Fruit fly (Drosophila melanogaster) whole organism, embryonic: ENCODE data around the gene CG16853.
A peak's percentile ranks its signal among the peaks of the same experiment; 100 is the strongest.

Experiments
- CG10654 ChIP-seq: fragments of 200-800 bp; sonication (Bioruptor generic); optimal IDR thresholded peaks from 2 replicates; lab custom pipeline; 2016; ENCODE audit warnings: missing biosample characterization, missing genetic modification characterization
- CG11085 ChIP-seq: fragments of 200-800 bp; sonication (Bioruptor generic); IDR thresholded peaks from 2 replicates; pipeline ENCODE4 v1.3.6; 2022; ENCODE audit warnings: missing biosample characterization, missing genetic modification characterization
- CG11695 ChIP-seq: fragments of 200-800 bp; sonication (Bioruptor generic); IDR thresholded peaks from 3 replicates; pipeline ENCODE4 v1.3.6; 2022; ENCODE audit warnings: missing biosample characterization, missing genetic modification characterization
- CG13894 ChIP-seq: fragments of 200-800 bp; sonication (Bioruptor generic); optimal IDR thresholded peaks from 3 replicates; lab custom pipeline; 2018; ENCODE audit warnings: missing biosample characterization, mild to moderate bottlenecking, missing genetic modification characterization, moderate library complexity
- CG14667 ChIP-seq: fragments of 200-800 bp; sonication (Bioruptor generic); IDR thresholded peaks from 2 replicates; pipeline ENCODE4 v1.3.6; 2022; ENCODE audit warnings: missing biosample characterization, missing genetic modification characterization
- CG15073 ChIP-seq: fragments of 200-800 bp; sonication (Bioruptor generic); optimal IDR thresholded peaks from 2 replicates; lab custom pipeline; 2016; ENCODE audit warnings: missing biosample characterization, missing genetic modification characterization
- CG1792 ChIP-seq: fragments of 200-800 bp; sonication (Bioruptor generic); optimal IDR thresholded peaks from 2 replicates; lab custom pipeline; 2016; ENCODE audit warnings: missing biosample characterization, missing genetic modification characterization
- CG1832 ChIP-seq: fragments of 200-800 bp; sonication (Bioruptor generic); optimal IDR thresholded peaks from 2 replicates; lab custom pipeline; 2017; ENCODE audit warnings: missing biosample characterization, mild to moderate bottlenecking, missing genetic modification characterization, inconsistent platforms
- CG18599 ChIP-seq: fragments of 200-800 bp; sonication (Bioruptor generic); optimal IDR thresholded peaks from 3 replicates; lab custom pipeline; 2017; ENCODE audit warnings: missing biosample characterization, missing genetic modification characterization, mild to moderate bottlenecking, moderate library complexity, missing genetic modification reagents
- CG2199 ChIP-seq: fragments of 200-800 bp; sonication (Bioruptor generic); IDR thresholded peaks from 3 replicates; pipeline ENCODE4 v1.3.6; 2022; ENCODE audit warnings: missing biosample characterization, missing genetic modification characterization
- CG4360 ChIP-seq: fragments of 200-800 bp; sonication (Bioruptor generic); IDR thresholded peaks from 2 replicates; pipeline ENCODE4 v1.3.6; 2022; ENCODE audit warnings: missing biosample characterization, missing genetic modification characterization
- CG6689 ChIP-seq: fragments of 200-800 bp; sonication (Bioruptor generic); IDR thresholded peaks from 2 replicates; pipeline ENCODE4 v1.3.6; 2022; ENCODE audit warnings: missing biosample characterization, missing genetic modification characterization
- CG7357 ChIP-seq: fragments of 200-800 bp; sonication (Bioruptor generic); IDR thresholded peaks from 3 replicates; pipeline ENCODE4 v1.3.6; 2022; ENCODE audit warnings: missing biosample characterization, missing genetic modification characterization
- CG9932 ChIP-seq: fragments of 200-800 bp; sonication (Bioruptor generic); IDR thresholded peaks from 2 replicates; pipeline ENCODE4 v1.3.6; 2022; ENCODE audit warnings: missing biosample characterization, missing genetic modification characterization
- MESR4 ChIP-seq: fragments of 200-800 bp; sonication (Bioruptor generic); optimal IDR thresholded peaks from 2 replicates; lab custom pipeline; 2018; ENCODE audit warnings: missing biosample characterization, mild to moderate bottlenecking, missing genetic modification characterization, moderate library complexity
- Stat92E ChIP-seq, 3 experiments: fragments of >200 bp in 2 of 3; fragments of 200-800 bp in 1 of 3; sonication (Bioruptor generic) in 1 of 3; optimal IDR thresholded peaks; 2 replicates each; lab custom pipeline; 2017 to 2019; ENCODE audit warnings: missing biosample characterization in 3 of 3, missing genetic modification characterization in 3 of 3, mild to moderate bottlenecking in 1 of 3, moderate library complexity in 1 of 3
- Vsx1 ChIP-seq: fragments of 200-800 bp; sonication (Bioruptor generic); optimal IDR thresholded peaks from 2 replicates; lab custom pipeline; 2017; ENCODE audit warnings: missing biosample characterization, mild to moderate bottlenecking, missing genetic modification characterization, missing genetic modification reagents
- YL-1 ChIP-seq: fragments of 200-800 bp; sonication (Bioruptor generic); optimal IDR thresholded peaks from 3 replicates; lab custom pipeline; 2017; ENCODE audit warnings: missing biosample characterization, mild to moderate bottlenecking, missing genetic modification characterization
- abd-A ChIP-seq: fragments of 200-800 bp; sonication (Bioruptor generic); optimal IDR thresholded peaks from 3 replicates; lab custom pipeline; 2019; ENCODE audit warnings: missing biosample characterization, mild to moderate bottlenecking, missing genetic modification characterization, moderate library complexity
- chinmo ChIP-seq: fragments of 200-800 bp; sonication (Bioruptor generic); IDR thresholded peaks from 4 replicates; pipeline ENCODE4 v1.3.6; 2022; ENCODE audit warnings: missing biosample characterization, missing genetic modification characterization; ENCODE audit not compliant: partially characterized antibody
- chm ChIP-seq: fragments of 200-800 bp; sonication (Bioruptor generic); IDR thresholded peaks from 2 replicates; pipeline ENCODE4 v1.3.6; 2022; ENCODE audit warnings: missing biosample characterization, missing genetic modification characterization
- crol ChIP-seq: fragments of 200-800 bp; sonication (Bioruptor generic); IDR thresholded peaks from 2 replicates; pipeline ENCODE4 v1.3.6; 2022; ENCODE audit warnings: missing biosample characterization, missing genetic modification characterization
- exex ChIP-seq: fragments of 200-800 bp; sonication (Bioruptor generic); optimal IDR thresholded peaks from 4 replicates; lab custom pipeline; 2018; ENCODE audit warnings: missing biosample characterization, mild to moderate bottlenecking, missing genetic modification characterization, moderate library complexity
- fd64A ChIP-seq: fragments of 200-800 bp; sonication (Bioruptor generic); optimal IDR thresholded peaks from 3 replicates; lab custom pipeline; 2018; ENCODE audit warnings: missing biosample characterization, mild to moderate bottlenecking, missing genetic modification characterization
- nerfin-1 ChIP-seq: fragments of 200-800 bp; sonication (Bioruptor generic); optimal IDR thresholded peaks from 3 replicates; lab custom pipeline; 2019; ENCODE audit warnings: missing biosample characterization, mild to moderate bottlenecking, missing genetic modification characterization, moderate library complexity
- nom ChIP-seq: fragments of 200-800 bp; sonication (Bioruptor generic); optimal IDR thresholded peaks from 2 replicates; lab custom pipeline; 2017; ENCODE audit warnings: missing biosample characterization, missing genetic modification characterization, mild to moderate bottlenecking, moderate library complexity, missing genetic modification reagents
- onecut ChIP-seq: fragments of 200-800 bp; sonication (Bioruptor generic); IDR thresholded peaks from 2 replicates; pipeline ENCODE4 v1.3.6; 2022; ENCODE audit warnings: missing biosample characterization, missing genetic modification characterization
- ranshi ChIP-seq: fragments of 200-800 bp; sonication (Bioruptor generic); IDR thresholded peaks from 2 replicates; pipeline ENCODE4 v1.3.6; 2022; ENCODE audit warnings: missing biosample characterization, missing genetic modification characterization
- schlank ChIP-seq: fragments of 200-800 bp; sonication (Bioruptor generic); optimal IDR thresholded peaks from 2 replicates; lab custom pipeline; 2018; ENCODE audit warnings: missing biosample characterization, mild to moderate bottlenecking, missing genetic modification characterization
- sd ChIP-seq: fragments of 200-800 bp; sonication (Bioruptor generic); optimal IDR thresholded peaks from 3 replicates; lab custom pipeline; 2018; ENCODE audit warnings: missing biosample characterization, mild to moderate bottlenecking, missing genetic modification characterization, moderate library complexity
- sens ChIP-seq: fragments of 200-800 bp; sonication (Bioruptor generic); peaks from one replicate; lab custom pipeline; 2016; ENCODE audit warnings: missing biosample characterization, missing genetic modification characterization
- sim ChIP-seq: fragments of 200-800 bp; sonication (Bioruptor generic); IDR thresholded peaks from 2 replicates; pipeline ENCODE4 v1.3.6; 2022; ENCODE audit warnings: missing biosample characterization, missing genetic modification characterization
- sob ChIP-seq: fragments of 200-800 bp; sonication (Bioruptor generic); IDR thresholded peaks from 2 replicates; pipeline ENCODE4 v1.3.6; 2022; ENCODE audit warnings: missing biosample characterization, missing genetic modification characterization
- ssp ChIP-seq: fragments of 200-800 bp; sonication (Bioruptor generic); IDR thresholded peaks from 2 replicates; pipeline ENCODE4 v1.3.6; 2022; ENCODE audit warnings: missing biosample characterization, missing genetic modification characterization

Gene CG16853

DNA sequence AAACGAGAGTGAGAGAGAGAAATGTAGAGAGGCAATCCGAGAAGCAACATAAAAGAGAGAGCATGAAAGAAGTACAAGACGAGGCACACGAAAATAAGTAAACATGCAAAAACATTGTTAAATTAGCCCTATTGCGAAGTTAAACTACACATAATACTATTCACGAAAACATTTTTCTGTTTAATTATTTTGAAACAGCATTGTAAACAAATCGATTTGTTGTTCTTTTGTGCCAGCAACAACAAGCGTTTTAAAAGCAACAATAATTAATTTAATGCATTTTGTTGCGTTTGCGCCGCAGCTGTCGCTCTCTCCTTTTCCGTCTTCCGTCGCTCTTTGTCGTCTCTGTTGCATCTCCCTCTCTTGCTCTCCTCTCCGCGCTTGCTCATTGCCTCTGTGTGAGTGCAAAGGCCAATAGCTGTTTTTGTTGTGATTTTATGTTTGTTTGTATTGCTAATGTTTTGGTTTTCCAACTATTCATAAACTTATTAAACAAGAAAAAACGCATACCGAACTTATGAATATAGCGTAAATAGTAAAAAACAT lies 8.5 kb downstream of the CG16853 start (continued):
- TF ChIP-seq sens (GFP tag; lab: Kevin White, UChicago): peak; percentile 11

DNA sequence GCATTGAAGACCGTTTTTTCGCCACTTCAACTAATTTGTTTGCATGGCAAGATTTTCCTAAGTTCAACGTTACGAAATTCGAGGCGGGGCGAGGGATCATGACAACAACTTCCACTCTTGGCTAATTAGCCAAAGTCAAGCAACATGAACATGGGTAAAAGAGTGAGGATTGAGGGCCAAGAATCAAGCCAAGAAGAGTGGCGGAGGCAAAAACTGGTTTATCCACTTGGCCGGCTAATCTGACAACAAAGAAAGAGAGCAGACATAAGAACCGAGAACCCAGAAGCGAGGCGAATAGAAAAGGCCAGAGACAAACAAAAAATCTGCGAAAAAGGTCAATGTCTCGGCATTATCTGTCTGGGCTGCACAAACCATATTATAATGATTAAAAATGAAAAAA lies 10.6 kb downstream of the CG16853 start:
- TF ChIP-seq chinmo (GFP tag; lab: Robert Waterston, UW) (peak; percentile 68; the same call in 1 of the 4 replicates), Vsx1 (peak; percentile 72), CG10654 (no peak)

DNA sequence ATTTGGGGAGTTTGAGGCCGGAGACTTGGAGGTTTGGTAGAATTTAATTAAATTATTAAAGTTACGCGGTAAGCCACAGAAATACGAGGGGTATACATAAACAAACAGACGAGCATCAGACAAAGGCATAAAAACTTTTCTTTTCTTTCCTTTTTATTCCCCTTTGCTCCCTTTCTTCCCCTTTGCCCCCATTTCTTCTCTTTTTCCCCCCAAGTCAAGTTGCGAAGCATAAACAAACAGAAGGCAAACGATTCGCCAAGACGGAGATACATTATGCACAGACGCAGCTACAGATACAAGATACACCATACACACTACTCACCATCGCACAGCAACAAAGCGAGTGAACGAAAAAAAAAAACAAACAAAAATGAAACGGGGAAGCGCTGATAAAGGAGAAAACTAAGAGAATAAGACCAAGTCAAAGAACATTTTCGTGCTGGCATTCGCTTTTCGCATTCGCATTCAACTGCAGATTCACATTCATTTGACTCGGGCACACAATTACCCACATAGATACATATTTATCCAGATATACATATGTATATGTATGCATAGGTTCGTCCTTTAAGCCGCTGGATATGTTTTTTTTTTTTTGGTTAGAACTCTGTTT lies 12.6 kb downstream of the CG16853 start:
- peak; percentile 74 for TF ChIP-seq crol (GFP tag; lab: Robert Waterston, UW)
- no peak for TF ChIP-seq fd64A (GFP tag; lab: Kevin White, UChicago)
- TF ChIP-seq sim (GFP tag; lab: Robert Waterston, UW): no peak
- TF ChIP-seq CG6689 (GFP tag; lab: Robert Waterston, UW): no peak
- TF ChIP-seq CG7357 (GFP tag; lab: Robert Waterston, UW): 0 out of 3 replicates have a peak, but pooled peaks have one; percentile 30
- peak; percentile 22 for TF ChIP-seq nom (GFP tag; lab: Kevin White, UChicago)
- no peak for TF ChIP-seq schlank (tag; lab: Kevin White, UChicago)
- peak; percentile 62; the same call in 1 of the 3 replicates for TF ChIP-seq CG2199
- TF ChIP-seq sob (GFP tag; lab: Robert Waterston, UW): 0 out of 2 replicates have a peak, but pooled peaks have one; percentile 7
- TF ChIP-seq MESR4: no peak
- 0 out of 2 replicates have a peak, but pooled peaks have one; percentile 11 for TF ChIP-seq CG4360 (GFP tag; lab: Robert Waterston, UW)
- TF ChIP-seq, all 482 proteins: peak for 6

DNA sequence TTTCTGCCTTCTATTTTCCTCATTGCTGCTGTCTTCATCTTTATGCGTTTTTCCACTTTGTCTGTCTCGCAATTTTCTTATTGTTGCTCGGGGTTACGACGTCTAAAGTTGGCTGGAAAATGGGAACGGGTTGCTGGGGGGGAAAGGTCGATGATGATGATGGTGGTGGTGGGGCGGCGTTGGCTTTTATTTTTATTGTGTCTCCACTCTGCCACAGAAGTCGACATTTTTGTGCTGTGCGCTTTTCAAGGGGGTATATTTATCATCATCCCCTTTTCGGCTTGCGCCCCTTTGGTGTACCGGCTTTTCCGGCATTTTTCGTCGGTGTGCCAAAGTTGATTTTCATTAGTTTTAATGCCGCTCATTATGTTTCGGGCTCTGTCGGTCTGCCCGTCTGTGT lies 13.3 kb downstream of the CG16853 start:
- TF ChIP-seq YL-1 (GFP tag; lab: Kevin White, UChicago) (no peak), CG1832 (GFP tag; lab: Kevin White, UChicago) (no peak), onecut (GFP tag; lab: Robert Waterston, UW) (peak; percentile 30; the same call in 1 of the 2 replicates), CG13894 (tag; lab: Kevin White, UChicago) (peak; percentile 45), chm (GFP tag; lab: Robert Waterston, UW) (no peak), exex (peak; percentile 6), ssp (GFP tag; lab: Robert Waterston, UW) (no peak), CG14667 (GFP tag; lab: Robert Waterston, UW) (no peak), ranshi (GFP tag; lab: Robert Waterston, UW) (peak; percentile 17; the same call in 1 of the 2 replicates), CG18599 (GFP tag; lab: Kevin White, UChicago) (peak; percentile 36), sd (tag; lab: Kevin White, UChicago) (peak; percentile 37), nerfin-1 (tag; lab: Kevin White, UChicago) (peak; percentile 67), CG11085 (GFP tag; lab: Robert Waterston, UW) (no peak), CG15073 (GFP tag; lab: Kevin White, UChicago) (no peak), CG9932 (GFP tag; lab: Robert Waterston, UW) (no peak), Stat92E (GFP tag; optimal IDR thresholded peaks at IDR 0.05; lab: Kevin White, UChicago) (no peak), CG11695 (0 out of 3 replicates have a peak, but pooled peaks have one; percentile 10), CG1792 (GFP tag; lab: Kevin White, UChicago) (no peak), abd-A (tag; lab: Kevin White, UChicago) (peak; percentile 97), crol (GFP tag; lab: Robert Waterston, UW) (peak; percentile 75)
